Worm (Caenorhabditis elegans) whole organism, dauer: ENCODE measurements around the gene col-153.

Source experiments
- unc-62 ChIP-seq: sonication (generic microtip); optimal IDR thresholded peaks from 2 replicates; lab custom pipeline; 2017; ENCODE audit warnings: missing biosample characterization, missing genetic modification reagents, missing genetic modification characterization

The col-153 gene

ce11 chrV:10949511-10949910, at the start of gene col-153:
Gene col-153, plus strand, starts transcription at chrV:10949811.
- TF ChIP-seq unc-62 (GFP tag; lab: Kevin White, UChicago), result no peak

ce11 chrV:10901125-10901524, 48.5 kb upstream of the col-153 start, which contains the start of gene spp-16:
Gene spp-16, minus strand, starts transcription at chrV:10901303.
- no peak for TF ChIP-seq unc-62 (GFP tag; lab: Kevin White, UChicago)

ce11 chrV:10902682-10903081, 46.9 kb upstream of the col-153 start, which contains the start of gene F32D8.8:
Gene F32D8.8, minus strand, starts transcription at chrV:10902782.
- TF ChIP-seq unc-62 (GFP tag; lab: Kevin White, UChicago), result no peak

ce11 chrV:10903748-10904147, 45.9 kb upstream of the col-153 start, which contains the start of gene F32D8.15:
Gene F32D8.15, plus strand, starts transcription at chrV:10904048.
- no peak for TF ChIP-seq unc-62 (GFP tag; lab: Kevin White, UChicago)

- TF ChIP-seq unc-62 (GFP tag; lab: Kevin White, UChicago), result no peak
Measured at ce11 chrV:10904795-10905194, 44.8 kb upstream of the col-153 start.

ce11 chrV:10909071-10909470, 40.5 kb upstream of the col-153 start, which contains the start of gene zzz-1:
Gene zzz-1, minus strand, starts transcription at chrV:10909171.
- TF ChIP-seq unc-62 (GFP tag; lab: Kevin White, UChicago), result no peak

ce11 chrV:10909959-10910358, 39.7 kb upstream of the col-153 start:
- no peak for TF ChIP-seq unc-62 (GFP tag; lab: Kevin White, UChicago)

ce11 chrV:10915922-10916321, 33.7 kb upstream of the col-153 start:
- no peak for TF ChIP-seq unc-62 (GFP tag; lab: Kevin White, UChicago)

- no peak for TF ChIP-seq unc-62 (GFP tag; lab: Kevin White, UChicago)
Measured at ce11 chrV:10918373-10918772, 31.2 kb upstream of the col-153 start, which contains the start of gene F58B4.2. Gene F58B4.2, minus strand, starts transcription at chrV:10918473.

- TF ChIP-seq unc-62 (GFP tag; lab: Kevin White, UChicago), result no peak
Measured at ce11 chrV:10921747-10922146, 27.9 kb upstream of the col-153 start, which contains the start of gene nas-31. Gene nas-31, minus strand, starts transcription at chrV:10921847.

ce11 chrV:10923229-10923628, 26.4 kb upstream of the col-153 start, which contains the start of gene F58B4.7:
Gene F58B4.7, minus strand, starts transcription at chrV:10923329.
- TF ChIP-seq unc-62 (GFP tag; lab: Kevin White, UChicago), result no peak

- no peak for TF ChIP-seq unc-62 (GFP tag; lab: Kevin White, UChicago)
Measured at ce11 chrV:10924731-10925130, 24.9 kb upstream of the col-153 start, which contains the start of gene F58B4.6. Gene F58B4.6, plus strand, starts transcription at chrV:10925031.

ce11 chrV:10925658-10926057, 24.0 kb upstream of the col-153 start:
- TF ChIP-seq unc-62 (GFP tag; lab: Kevin White, UChicago), result no peak

ce11 chrV:10929511-10929910, 20.1 kb upstream of the col-153 start, which contains the start of gene F58B4.3:
Gene F58B4.3, plus strand, starts transcription at chrV:10929811.
- no peak for TF ChIP-seq unc-62 (GFP tag; lab: Kevin White, UChicago)

- no peak for TF ChIP-seq unc-62 (GFP tag; lab: Kevin White, UChicago)
Measured at ce11 chrV:10931189-10931588, 18.4 kb upstream of the col-153 start, which contains the start of gene scvp-1. Gene scvp-1, minus strand, starts transcription at chrV:10931289.

- TF ChIP-seq unc-62 (GFP tag; lab: Kevin White, UChicago), result no peak
Measured at ce11 chrV:10932411-10932810, 17.2 kb upstream of the col-153 start, which contains the start of gene F58B4.5. Gene F58B4.5, plus strand, starts transcription at chrV:10932693.

ce11 chrV:10936681-10937080, 12.9 kb upstream of the col-153 start, which contains the start of gene F17C11.12:
Gene F17C11.12, minus strand, starts transcription at chrV:10936920.
- TF ChIP-seq unc-62 (GFP tag; lab: Kevin White, UChicago), result no peak
